Fruit fly (Drosophila melanogaster) whole organism, embryonic: Measurements from ENCODE around the gene CG31100.

Experiments used
- Abd-B ChIP-seq: fragments of 200-800 bp; sonication (Bioruptor generic); optimal IDR thresholded peaks from 2 replicates; lab custom pipeline; 2018; ENCODE audit warnings: missing biosample characterization, mild to moderate bottlenecking, missing genetic modification characterization, moderate library complexity
- Atf6 ChIP-seq: fragments of 200-800 bp; sonication (Bioruptor generic); IDR thresholded peaks from 2 replicates; pipeline ENCODE4 v1.3.6; 2022; ENCODE audit warnings: missing biosample characterization, missing genetic modification characterization
- CG10321 ChIP-seq: fragments of 200-800 bp; sonication (Bioruptor generic); IDR thresholded peaks from 2 replicates; pipeline ENCODE4 v1.3.6; 2022; ENCODE audit warnings: missing biosample characterization, missing genetic modification characterization
- CG1233 ChIP-seq: fragments of 200-800 bp; sonication (Bioruptor generic); optimal IDR thresholded peaks from 4 replicates; lab custom pipeline; 2018; ENCODE audit warnings: missing biosample characterization, mild to moderate bottlenecking, missing genetic modification characterization
- CG12391 ChIP-seq: fragments of 200-800 bp; sonication (Bioruptor generic); optimal IDR thresholded peaks from 3 replicates; lab custom pipeline; 2018; ENCODE audit warnings: missing biosample characterization, mild to moderate bottlenecking, missing genetic modification characterization, moderate library complexity
- CG14710 ChIP-seq: fragments of 200-800 bp; sonication (Bioruptor generic); optimal IDR thresholded peaks from 3 replicates; lab custom pipeline; 2019; ENCODE audit warnings: missing biosample characterization, mild to moderate bottlenecking, missing genetic modification characterization, moderate library complexity
- CG15514 ChIP-seq: fragments of 200-800 bp; sonication (Bioruptor generic); optimal IDR thresholded peaks from 3 replicates; lab custom pipeline; 2017; ENCODE audit warnings: missing biosample characterization, missing genetic modification characterization, mild to moderate bottlenecking, moderate library complexity, missing genetic modification reagents
- CG1603 ChIP-seq: fragments of 200-800 bp; sonication (Bioruptor generic); optimal IDR thresholded peaks from 2 replicates; lab custom pipeline; 2019; ENCODE audit warnings: missing biosample characterization, mild to moderate bottlenecking, missing genetic modification characterization, moderate library complexity
- CG18476 ChIP-seq: fragments of 200-800 bp; sonication (Bioruptor generic); optimal IDR thresholded peaks from 2 replicates; lab custom pipeline; 2016; ENCODE audit warnings: missing biosample characterization, mild to moderate bottlenecking, missing genetic modification characterization
- CG2116 ChIP-seq: fragments of 200-800 bp; sonication (Bioruptor generic); optimal IDR thresholded peaks from 3 replicates; lab custom pipeline; 2018; ENCODE audit warnings: missing biosample characterization, mild to moderate bottlenecking, missing genetic modification characterization
- CG2712 ChIP-seq: fragments of 200-800 bp; optimal IDR thresholded peaks from 3 replicates; lab custom pipeline; 2019; ENCODE audit warnings: missing biosample characterization, mild to moderate bottlenecking, missing genetic modification characterization, moderate library complexity
- CG31224 ChIP-seq: fragments of 200-800 bp; sonication (Bioruptor generic); IDR thresholded peaks from 2 replicates; pipeline ENCODE4 v1.3.6; 2022; ENCODE audit warnings: missing biosample characterization, missing genetic modification characterization
- CG31441 ChIP-seq: fragments of 200-800 bp; sonication (Bioruptor generic); IDR thresholded peaks from 2 replicates; pipeline ENCODE4 v1.3.6; 2022; ENCODE audit warnings: missing biosample characterization, missing genetic modification characterization
- CG4328 ChIP-seq: fragments of 200-800 bp; sonication (Bioruptor generic); optimal IDR thresholded peaks from 3 replicates; lab custom pipeline; 2017; ENCODE audit warnings: missing biosample characterization, missing genetic modification reagents, missing genetic modification characterization
- CG4617 ChIP-seq: fragments of 200-800 bp; sonication (Bioruptor generic); optimal IDR thresholded peaks from 3 replicates; lab custom pipeline; 2016; ENCODE audit warnings: missing biosample characterization, missing genetic modification characterization, borderline replicate concordance
- CG6689 ChIP-seq: fragments of 200-800 bp; sonication (Bioruptor generic); IDR thresholded peaks from 2 replicates; pipeline ENCODE4 v1.3.6; 2022; ENCODE audit warnings: missing biosample characterization, missing genetic modification characterization
- CG7987 ChIP-seq: fragments of 200-800 bp; sonication (Bioruptor generic); optimal IDR thresholded peaks from 2 replicates; lab custom pipeline; 2018; ENCODE audit warnings: missing biosample characterization, mild to moderate bottlenecking, missing genetic modification characterization, moderate library complexity
- CG9797 ChIP-seq: fragments of 200-800 bp; sonication (Bioruptor generic); optimal IDR thresholded peaks from 3 replicates; lab custom pipeline; 2018; ENCODE audit warnings: missing biosample characterization, mild to moderate bottlenecking, missing genetic modification characterization
- CkIIα-i1 ChIP-seq: fragments of 200-800 bp; sonication (Bioruptor generic); IDR thresholded peaks from 2 replicates; pipeline ENCODE4 v1.3.6; 2022; ENCODE audit warnings: missing biosample characterization, missing genetic modification characterization
- Elba2 ChIP-seq: fragments of 200-800 bp; sonication (Bioruptor generic); optimal IDR thresholded peaks from 3 replicates; lab custom pipeline; 2016; ENCODE audit warnings: missing biosample characterization, missing genetic modification characterization
- Ets97D ChIP-seq: fragments of 200-800 bp; sonication (Bioruptor generic); optimal IDR thresholded peaks from 3 replicates; lab custom pipeline; 2016; ENCODE audit warnings: missing biosample characterization, missing genetic modification characterization
- Gsc ChIP-seq: fragments of 200-800 bp; sonication (Bioruptor generic); IDR thresholded peaks from 2 replicates; pipeline ENCODE4 v1.3.6; 2022; ENCODE audit warnings: missing biosample characterization, missing genetic modification characterization
- HmgD ChIP-seq: fragments of 200-800 bp; sonication (Bioruptor generic); optimal IDR thresholded peaks from 3 replicates; lab custom pipeline; 2016; ENCODE audit warnings: missing biosample characterization, missing genetic modification characterization
- Lhr ChIP-seq: fragments of 200-800 bp; sonication (Bioruptor generic); optimal IDR thresholded peaks from 3 replicates; lab custom pipeline; 2017; ENCODE audit warnings: mild to moderate bottlenecking, missing biosample characterization, missing genetic modification reagents, missing genetic modification characterization
- Lpt ChIP-seq: fragments of >200 bp; optimal IDR thresholded peaks from 2 replicates; lab custom pipeline; 2018; ENCODE audit warnings: missing biosample characterization, missing genetic modification characterization
- MBD-R2 ChIP-seq: fragments of 200-800 bp; sonication (Bioruptor generic); IDR thresholded peaks from 2 replicates; pipeline ENCODE4 v1.3.6; 2022; ENCODE audit warnings: missing biosample characterization, missing genetic modification characterization
- Med ChIP-seq: fragments of 200-800 bp; sonication (Bioruptor generic); peaks from one replicate; lab custom pipeline; 2016; ENCODE audit warnings: missing biosample characterization, missing genetic modification characterization, mild to moderate bottlenecking, inconsistent platforms, moderate library complexity
- Myb ChIP-seq: fragments of 200-800 bp; sonication (Bioruptor generic); optimal IDR thresholded peaks from 2 replicates; lab custom pipeline; 2016; ENCODE audit warnings: missing biosample characterization, missing genetic modification characterization
- Pdp1 ChIP-seq, 2 experiments: fragments of 200-800 bp; sonication (Bioruptor generic); optimal IDR thresholded peaks; 3 replicates each; lab custom pipeline; 2016; ENCODE audit warnings: missing biosample characterization in 2 of 2, missing genetic modification characterization in 2 of 2, mild to moderate bottlenecking in 1 of 2, moderate library complexity in 1 of 2
- Scr ChIP-seq: fragments of 200-800 bp; sonication (Bioruptor generic); IDR thresholded peaks from 2 replicates; pipeline ENCODE4 v1.3.6; 2022; ENCODE audit warnings: missing biosample characterization, missing genetic modification characterization; ENCODE audit not compliant: partially characterized antibody
- Sin3A ChIP-seq: fragments of >200 bp; optimal IDR thresholded peaks from 2 replicates; lab custom pipeline; 2018
- Sry-δ ChIP-seq: fragments of 200-800 bp; sonication (Bioruptor generic); optimal IDR thresholded peaks from 2 replicates; lab custom pipeline; 2016; ENCODE audit warnings: missing biosample characterization, missing genetic modification characterization
- Stat92E ChIP-seq, 3 experiments: fragments of >200 bp in 2 of 3; fragments of 200-800 bp in 1 of 3; sonication (Bioruptor generic) in 1 of 3; optimal IDR thresholded peaks; 2 replicates each; lab custom pipeline; 2017 to 2019; ENCODE audit warnings: missing biosample characterization in 3 of 3, missing genetic modification characterization in 3 of 3, mild to moderate bottlenecking in 1 of 3, moderate library complexity in 1 of 3
- amos ChIP-seq: fragments of 200-800 bp; sonication (Bioruptor generic); IDR thresholded peaks from 2 replicates; pipeline ENCODE4 v1.3.6; 2022; ENCODE audit warnings: missing biosample characterization, missing genetic modification characterization; ENCODE audit not compliant: partially characterized antibody
- bab2 ChIP-seq: fragments of 200-800 bp; sonication (Bioruptor generic); optimal IDR thresholded peaks from 2 replicates; lab custom pipeline; 2016; ENCODE audit warnings: missing biosample characterization, missing genetic modification characterization
- dpn ChIP-seq, 2 experiments: fragments of 200-800 bp; sonication (Bioruptor generic); optimal IDR thresholded peaks; 3 replicates each; lab custom pipeline; 2016; ENCODE audit warnings: missing biosample characterization in 2 of 2, missing genetic modification characterization in 2 of 2
- fd3F ChIP-seq: fragments of 200-800 bp; sonication (Bioruptor generic); optimal IDR thresholded peaks from 2 replicates; lab custom pipeline; 2018; ENCODE audit warnings: missing biosample characterization, mild to moderate bottlenecking, missing genetic modification characterization, moderate library complexity
- gcm2 ChIP-seq: fragments of 200-800 bp; sonication (Bioruptor generic); optimal IDR thresholded peaks from 2 replicates; lab custom pipeline; 2016; ENCODE audit warnings: missing biosample characterization, missing genetic modification characterization
- hkb ChIP-seq, 2 experiments: fragments of 200-800 bp in 1 of 2; fragments of >200 bp in 1 of 2; sonication (Bioruptor generic) in 1 of 2; IDR thresholded peaks in 1 of 2; optimal IDR thresholded peaks in 1 of 2; 2 replicates each; pipeline versions ENCODE4 v1.3.6 to Lab custom; 2017 to 2022; ENCODE audit warnings: missing biosample characterization in 1 of 2, missing genetic modification characterization in 1 of 2
- nerfin-2 ChIP-seq: fragments of 200-800 bp; sonication (Bioruptor generic); IDR thresholded peaks from 2 replicates; pipeline ENCODE4 v1.3.6; 2022; ENCODE audit warnings: missing biosample characterization, missing genetic modification characterization; ENCODE audit not compliant: partially characterized antibody
- nmo ChIP-seq: fragments of 200-800 bp; sonication (Bioruptor generic); optimal IDR thresholded peaks from 2 replicates; lab custom pipeline; 2018; ENCODE audit warnings: missing biosample characterization, mild to moderate bottlenecking, missing genetic modification characterization, moderate library complexity
- pan ChIP-seq, 4 experiments: fragments of >200 bp in 3 of 4; fragments of 200-800 bp in 1 of 4; sonication (Bioruptor generic) in 1 of 4; optimal IDR thresholded peaks in 3 of 4; IDR thresholded peaks in 1 of 4; 2 replicates each; pipeline versions ENCODE4 v1.3.6 to Lab custom; 2017 to 2022; ENCODE audit warnings: missing biosample characterization in 2 of 4, missing genetic modification characterization in 2 of 4, mixed read lengths in 1 of 4
- sens ChIP-seq: fragments of 200-800 bp; sonication (Bioruptor generic); peaks from one replicate; lab custom pipeline; 2016; ENCODE audit warnings: missing biosample characterization, missing genetic modification characterization
- sug ChIP-seq: fragments of 200-800 bp; optimal IDR thresholded peaks from 2 replicates; lab custom pipeline; 2019; ENCODE audit warnings: missing biosample characterization, mild to moderate bottlenecking, missing genetic modification characterization, moderate library complexity
- tll ChIP-seq, 2 experiments: fragments of 200-800 bp in 1 of 2; fragments of >200 bp in 1 of 2; sonication (Bioruptor generic) in 1 of 2; optimal IDR thresholded peaks; 2 replicates each; lab custom pipeline; 2017 to 2019; ENCODE audit warnings: missing biosample characterization in 2 of 2, missing genetic modification characterization in 2 of 2, mild to moderate bottlenecking in 1 of 2, moderate library complexity in 1 of 2
- trem ChIP-seq: fragments of 200-800 bp; optimal IDR thresholded peaks from 3 replicates; lab custom pipeline; 2019; ENCODE audit warnings: missing biosample characterization, mild to moderate bottlenecking, missing genetic modification characterization, moderate library complexity
- unc-4 ChIP-seq: fragments of 200-800 bp; sonication (Bioruptor generic); IDR thresholded peaks from 2 replicates; pipeline ENCODE4 v1.3.6; 2022; ENCODE audit warnings: missing biosample characterization, missing genetic modification characterization; ENCODE audit not compliant: partially characterized antibody
- vnd ChIP-seq: fragments of 200-800 bp; sonication (Bioruptor generic); IDR thresholded peaks from 3 replicates; pipeline ENCODE4 v1.3.6; 2022; ENCODE audit warnings: missing biosample characterization, missing genetic modification characterization; ENCODE audit not compliant: partially characterized antibody

Gene CG31100

DNA sequence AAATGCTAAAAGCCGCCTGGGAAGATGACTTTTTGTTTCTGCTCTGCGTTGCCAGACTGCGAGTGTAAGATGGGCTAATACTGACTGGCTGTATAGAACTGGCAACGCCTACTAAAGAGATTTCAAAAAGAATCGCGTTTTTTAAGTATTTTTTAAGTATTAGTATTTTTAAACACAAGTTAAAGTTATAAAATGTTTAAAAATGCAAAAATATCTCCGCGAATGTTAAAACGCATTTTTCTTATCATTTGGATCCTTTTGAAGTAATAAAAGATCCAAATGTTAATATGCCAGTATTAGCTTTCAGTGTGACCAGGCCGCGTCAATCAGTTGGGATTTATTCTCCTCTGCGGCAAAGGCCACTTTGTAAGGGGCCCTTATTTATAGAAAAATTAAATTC lies 2.7 kb upstream of the CG31100 start, which contains the start of the genes Prosbeta3 and Iru (continued):
- TF ChIP-seq tll (GFP tag; optimal IDR thresholded peaks at IDR 0.05; lab: Kevin White, UChicago) (peak in 1 of 2 experiments; percentile 85), CG18476 (no peak), vnd (no peak), Pdp1 (GFP tag; optimal IDR thresholded peaks at IDR 0.05; lab: Kevin White, UChicago) (peak in 1 of 2 experiments; percentile 45), CG15514 (GFP tag; lab: Kevin White, UChicago) (peak; percentile 39), HmgD (GFP tag; lab: Kevin White, UChicago) (no peak), hkb (optimal IDR thresholded peaks at IDR 0.05; lab: Kevin White, UChicago) (peak; percentile 79), hkb (GFP tag; IDR thresholded peaks at IDR 0.05; lab: Robert Waterston, UW) (no peak), CG2712 (tag; lab: Kevin White, UChicago) (peak; percentile 20), CG2116 (GFP tag; lab: Kevin White, UChicago) (peak; percentile 27), Abd-B (GFP tag; lab: Kevin White, UChicago) (peak; percentile 0), Lpt (GFP tag; lab: Kevin White, UChicago) (no peak), trem (tag; lab: Kevin White, UChicago) (peak; percentile 78), CG14710 (peak; percentile 68), Ets97D (GFP tag; lab: Kevin White, UChicago) (peak; percentile 45), CG7987 (no peak), Scr (GFP tag; lab: Robert Waterston, UW) (0 out of 2 replicates have a peak, but pooled peaks have one; percentile 7), dpn (GFP tag; optimal IDR thresholded peaks at IDR 0.05; lab: Kevin White, UChicago) (peak in 1 of 2 experiments; percentile 1), CG10321 (GFP tag; lab: Robert Waterston, UW) (no peak), CG6689 (GFP tag; lab: Robert Waterston, UW) (no peak), Sry-δ (GFP tag; lab: Kevin White, UChicago) (peak; percentile 24), CG31224 (no peak), pan (optimal IDR thresholded peaks at IDR 0.05; lab: Kevin White, UChicago) (no peak), pan (GFP tag; optimal IDR thresholded peaks at IDR 0.05 in 1 of 2, IDR thresholded peaks at IDR 0.05 in 1 of 2) (no peak), Gsc (GFP tag; lab: Robert Waterston, UW) (no peak), CG4328 (GFP tag; lab: Kevin White, UChicago) (no peak), CG9797 (GFP tag; lab: Kevin White, UChicago) (peak; percentile 91), nmo (peak; percentile 66), Atf6 (no peak), Myb (peak; percentile 51), sug (tag; lab: Kevin White, UChicago) (peak; percentile 35), gcm2 (GFP tag; lab: Kevin White, UChicago) (no peak), CkIIα-i1 (GFP tag; lab: Robert Waterston, UW) (no peak), MBD-R2 (GFP tag; lab: Robert Waterston, UW) (peak; percentile 75), CG31441 (GFP tag; lab: Robert Waterston, UW) (no peak), amos (GFP tag; lab: Robert Waterston, UW) (peak; percentile 31; the same call in 1 of the 2 replicates), CG12391 (peak; percentile 12), CG1603 (tag; lab: Kevin White, UChicago) (peak; percentile 12), unc-4 (GFP tag; lab: Robert Waterston, UW) (0 out of 2 replicates have a peak, but pooled peaks have one; percentile 28), CG1233 (GFP tag; lab: Kevin White, UChicago) (no peak), Elba2 (peak; percentile 61), nerfin-2 (GFP tag; lab: Robert Waterston, UW) (no peak), CG4617 (GFP tag; lab: Kevin White, UChicago) (peak; percentile 45), sens (GFP tag; lab: Kevin White, UChicago) (peak; percentile 86), Lhr (GFP tag; lab: Kevin White, UChicago) (peak; percentile 86), Sin3A (peak; percentile 90), fd3F (GFP tag; lab: Kevin White, UChicago) (no peak), Stat92E (GFP tag; optimal IDR thresholded peaks at IDR 0.05; lab: Kevin White, UChicago) (peak in 1 of 3 experiments; percentile 13), bab2 (GFP tag; lab: Kevin White, UChicago) (peak; percentile 32), Med (GFP tag; lab: Kevin White, UChicago) (peak; percentile 83)
